Worm (Caenorhabditis elegans) whole organism, late embryonic: Measurements from ENCODE around the gene srg-24.

Experiments used
- C08G9.2 ChIP-seq: sonication (generic microtip); optimal IDR thresholded peaks from 2 replicates; lab custom pipeline; 2016; ENCODE audit warnings: mild to moderate bottlenecking, missing genetic modification characterization, moderate library complexity, missing compliant biosample characterization
- F13H6.1 ChIP-seq: sonication (generic microtip); optimal IDR thresholded peaks from 2 replicates; lab custom pipeline; 2016; ENCODE audit warnings: missing genetic modification characterization, missing compliant biosample characterization
- K02D7.2 ChIP-seq: sonication (generic microtip); optimal IDR thresholded peaks from 2 replicates; lab custom pipeline; 2017; ENCODE audit warnings: mild to moderate bottlenecking, missing genetic modification characterization, missing compliant biosample characterization
- K09A11.1 ChIP-seq: sonication (generic microtip); optimal IDR thresholded peaks from 2 replicates; lab custom pipeline; 2017; ENCODE audit warnings: antibody characterized with exemption, mild to moderate bottlenecking, missing genetic modification characterization, missing compliant biosample characterization; ENCODE audit not compliant: insufficient read depth
- T23F11.4 ChIP-seq: fragments of 200-800 bp; sonication (Bioruptor generic); optimal IDR thresholded peaks from 2 replicates; lab custom pipeline; 2018; ENCODE audit warnings: mild to moderate bottlenecking, missing genetic modification characterization, missing compliant biosample characterization
- Y22D7AL.16 ChIP-seq: sonication (generic microtip); optimal IDR thresholded peaks from 2 replicates; lab custom pipeline; 2016; ENCODE audit warnings: missing genetic modification characterization, missing compliant biosample characterization
- ahr-1 ChIP-seq: sonication (generic microtip); optimal IDR thresholded peaks from 2 replicates; lab custom pipeline; 2016; ENCODE audit warnings: missing genetic modification characterization, missing compliant biosample characterization
- ceh-14 ChIP-seq: sonication (generic microtip); optimal IDR thresholded peaks from 2 replicates; lab custom pipeline; 2016; ENCODE audit warnings: missing genotype, missing genetic modification characterization, missing compliant biosample characterization
- ceh-24 ChIP-seq: sonication (generic microtip); optimal IDR thresholded peaks from 2 replicates; lab custom pipeline; 2016; ENCODE audit warnings: mild to moderate bottlenecking, missing genetic modification characterization, missing compliant biosample characterization
- ceh-31 ChIP-seq: sonication (generic microtip); optimal IDR thresholded peaks from 2 replicates; lab custom pipeline; 2016; ENCODE audit warnings: missing genetic modification characterization, missing compliant biosample characterization
- ceh-34 ChIP-seq: sonication (generic microtip); optimal IDR thresholded peaks from 2 replicates; lab custom pipeline; 2016; ENCODE audit warnings: mild to moderate bottlenecking, missing genetic modification characterization, missing compliant biosample characterization
- ceh-45 ChIP-seq: fragments of 200-800 bp; sonication (Bioruptor generic); IDR thresholded peaks from 2 replicates; pipeline ENCODE4 v1.3.6; 2022; ENCODE audit warnings: missing genetic modification reagents, missing genetic modification characterization, missing compliant biosample characterization
- ceh-48 ChIP-seq: sonication (generic microtip); optimal IDR thresholded peaks from 2 replicates; lab custom pipeline; 2016; ENCODE audit warnings: missing genetic modification characterization, inconsistent platforms, missing compliant biosample characterization
- ceh-9 ChIP-seq: sonication (generic microtip); optimal IDR thresholded peaks from 2 replicates; lab custom pipeline; 2016; ENCODE audit warnings: mild to moderate bottlenecking, missing genetic modification characterization, inconsistent platforms, missing compliant biosample characterization
- elt-2 ChIP-seq: sonication (generic microtip); optimal IDR thresholded peaks from 2 replicates; lab custom pipeline; 2016; ENCODE audit warnings: missing genetic modification reagents, missing genetic modification characterization, missing compliant biosample characterization
- ets-4 ChIP-seq: sonication (generic microtip); optimal IDR thresholded peaks from 2 replicates; lab custom pipeline; 2016; ENCODE audit warnings: missing genetic modification characterization, missing compliant biosample characterization
- eyg-1 ChIP-seq: sonication (generic microtip); optimal IDR thresholded peaks from 2 replicates; lab custom pipeline; 2016; ENCODE audit warnings: missing genotype, missing genetic modification characterization, missing compliant biosample characterization
- fkh-10 ChIP-seq: fragments of 150-350 bp; optimal IDR thresholded peaks from 2 replicates; lab custom pipeline; 2014; ENCODE audit warnings: missing biosample characterization, missing genetic modification reagents, missing genetic modification characterization
- hlh-13 ChIP-seq: fragments of 200-800 bp; sonication (Bioruptor generic); optimal IDR thresholded peaks from 2 replicates; lab custom pipeline; 2018; ENCODE audit warnings: mild to moderate bottlenecking, missing genetic modification characterization, missing compliant biosample characterization
- hlh-30 ChIP-seq: sonication (generic microtip); optimal IDR thresholded peaks from 2 replicates; lab custom pipeline; 2017; ENCODE audit warnings: antibody characterized with exemption, missing genetic modification characterization, missing compliant biosample characterization; ENCODE audit not compliant: insufficient read depth
- hlh-6 ChIP-seq: sonication (generic microtip); optimal IDR thresholded peaks from 2 replicates; lab custom pipeline; 2016; ENCODE audit warnings: missing genotype, missing genetic modification characterization, missing compliant biosample characterization
- hlh-8 ChIP-seq: sonication (generic microtip); optimal IDR thresholded peaks from 2 replicates; lab custom pipeline; 2016; ENCODE audit warnings: missing genotype, missing genetic modification characterization, missing compliant biosample characterization
- madf-2 ChIP-seq: sonication (generic microtip); optimal IDR thresholded peaks from 2 replicates; lab custom pipeline; 2017; ENCODE audit warnings: missing genetic modification characterization, missing compliant biosample characterization
- mec-3 ChIP-seq: sonication (generic microtip); optimal IDR thresholded peaks from 2 replicates; lab custom pipeline; 2016; ENCODE audit warnings: borderline replicate concordance, missing genetic modification characterization, missing compliant biosample characterization
- nhr-11 ChIP-seq: fragments of 150-350 bp; optimal IDR thresholded peaks from 2 replicates; lab custom pipeline; 2014; ENCODE audit warnings: missing biosample characterization, missing genetic modification characterization
- nhr-232 ChIP-seq: sonication (generic microtip); optimal IDR thresholded peaks from 2 replicates; lab custom pipeline; 2016; ENCODE audit warnings: missing genetic modification characterization, missing compliant biosample characterization
- odd-2 ChIP-seq: sonication (generic microtip); optimal IDR thresholded peaks from 2 replicates; lab custom pipeline; 2017; ENCODE audit warnings: antibody characterized with exemption, mild to moderate bottlenecking, missing genetic modification characterization, missing compliant biosample characterization
- pag-3 ChIP-seq: sonication (generic microtip); optimal IDR thresholded peaks from 2 replicates; lab custom pipeline; 2016; ENCODE audit warnings: missing compliant biosample characterization, missing genetic modification characterization, borderline replicate concordance
- pat-9 ChIP-seq: fragments of 200-800 bp; sonication (Bioruptor generic); optimal IDR thresholded peaks from 2 replicates; lab custom pipeline; 2018; ENCODE audit warnings: mild to moderate bottlenecking, missing genetic modification characterization, moderate library complexity, missing compliant biosample characterization
- pha-2 ChIP-seq: sonication (generic microtip); optimal IDR thresholded peaks from 2 replicates; lab custom pipeline; 2017; ENCODE audit warnings: mild to moderate bottlenecking, missing genetic modification characterization, missing compliant biosample characterization
- pha-4 ChIP-seq: fragments of 150-350 bp; optimal IDR thresholded peaks from 2 replicates; lab custom pipeline; 2018; ENCODE audit warnings: missing biosample characterization, missing genetic modification reagents, missing genetic modification characterization
- ref-2 ChIP-seq: sonication (generic microtip); optimal IDR thresholded peaks from 2 replicates; lab custom pipeline; 2016; ENCODE audit warnings: missing genetic modification characterization, missing compliant biosample characterization
- rnt-1 ChIP-seq: sonication (generic microtip); optimal IDR thresholded peaks from 2 replicates; lab custom pipeline; 2016; ENCODE audit warnings: missing genetic modification characterization, missing compliant biosample characterization
- sdc-2 ChIP-seq: sonication (generic microtip); optimal IDR thresholded peaks from 2 replicates; lab custom pipeline; 2016; ENCODE audit warnings: missing genotype, missing genetic modification characterization, missing compliant biosample characterization
- sox-2 ChIP-seq: fragments of 200-800 bp; sonication (Bioruptor generic); IDR thresholded peaks from 2 replicates; pipeline ENCODE4 v1.3.6; 2022; ENCODE audit warnings: missing genetic modification reagents, missing genetic modification characterization, missing compliant biosample characterization
- sox-4 ChIP-seq: sonication (generic microtip); optimal IDR thresholded peaks from 2 replicates; lab custom pipeline; 2017; ENCODE audit warnings: mild to moderate bottlenecking, missing genetic modification characterization, inconsistent platforms, missing compliant biosample characterization
- tbx-7 ChIP-seq: sonication (generic microtip); optimal IDR thresholded peaks from 2 replicates; lab custom pipeline; 2016; ENCODE audit warnings: missing genotype, missing genetic modification characterization, missing compliant biosample characterization
- ttx-3 ChIP-seq: sonication (generic microtip); optimal IDR thresholded peaks from 2 replicates; lab custom pipeline; 2016; ENCODE audit warnings: missing genetic modification reagents, missing genetic modification characterization, missing compliant biosample characterization
- unc-3 ChIP-seq, 2 experiments: fragments of 200-800 bp in 1 of 2; sonication (Bioruptor generic) in 1 of 2; sonication (generic microtip) in 1 of 2; conservative IDR thresholded peaks in 1 of 2; optimal IDR thresholded peaks in 1 of 2; 2 replicates each; pipeline versions ENCODE4 v1.3.6 to Lab custom; 2016 to 2022; ENCODE audit warnings: missing compliant biosample characterization in 2 of 2, missing genetic modification characterization in 2 of 2, missing genetic modification reagents in 1 of 2
- unc-42 ChIP-seq: sonication (generic microtip); optimal IDR thresholded peaks from 2 replicates; lab custom pipeline; 2016; ENCODE audit warnings: missing genotype, missing genetic modification characterization, missing compliant biosample characterization
- unc-55 ChIP-seq: sonication (generic microtip); optimal IDR thresholded peaks from 2 replicates; lab custom pipeline; 2017; ENCODE audit warnings: missing biosample characterization, missing genetic modification reagents, missing genetic modification characterization
- ztf-16 ChIP-seq: sonication (generic microtip); optimal IDR thresholded peaks from 2 replicates; lab custom pipeline; 2017; ENCODE audit warnings: missing genetic modification characterization, missing compliant biosample characterization

The srg-24 gene

ce11 chrII:3061605-3062004, 38.8 kb downstream of the srg-24 start:
- TF ChIP-seq ceh-14 (tag; lab: Kevin White, UChicago) (no peak), hlh-8 (no peak), pag-3 (tag; lab: Kevin White, UChicago) (no peak), hlh-13 (no peak), unc-3 (GFP tag; conservative IDR thresholded peaks at IDR 0.05; lab: Robert Waterston, UW) (no peak), unc-3 (tag; optimal IDR thresholded peaks at IDR 0.05; lab: Kevin White, UChicago) (no peak), elt-2 (tag; lab: Kevin White, UChicago) (no peak), nhr-11 (tag; lab: Kevin White, UChicago) (no peak), ceh-24 (tag; lab: Kevin White, UChicago) (no peak), sox-2 (GFP tag; lab: Robert Waterston, UW) (no peak), tbx-7 (tag; lab: Kevin White, UChicago) (no peak), rnt-1 (tag; lab: Kevin White, UChicago) (no peak)
- TF ChIP-seq, all 69 proteins: peak for 0

DNA sequence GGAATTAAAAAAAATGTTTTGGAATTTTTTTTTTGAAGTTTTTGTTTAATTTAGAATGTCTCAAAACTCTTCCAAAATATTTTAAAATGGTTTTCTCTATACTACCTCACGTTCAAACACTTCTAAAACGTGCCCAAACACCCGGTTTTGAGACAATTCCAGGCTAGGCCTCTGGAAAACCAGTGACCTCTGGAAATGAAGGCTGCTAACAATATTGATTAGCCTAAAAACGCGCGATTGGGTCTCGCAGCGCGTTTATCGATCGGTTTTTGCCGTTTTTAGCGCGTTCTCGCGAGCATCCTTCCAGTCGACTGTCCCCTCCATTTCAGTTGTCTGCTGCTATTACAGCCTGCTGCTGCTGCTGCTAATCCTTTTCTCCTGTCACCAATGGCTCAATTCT, 39.7 kb downstream of the srg-24 start, which contains the start of gene Y25C1A.6:
Y25C1A.6 (plus strand) TSS at position 301 of the 400 bp plus-strand sequence.
- TF ChIP-seq ceh-48 (tag; lab: Kevin White, UChicago) (no peak), pag-3 (tag; lab: Kevin White, UChicago) (no peak), hlh-13 (no peak), T23F11.4 (GFP tag; lab: Kevin White, UChicago) (no peak), sox-4 (no peak), ceh-45 (no peak), K02D7.2 (no peak)

- no peak for TF ChIP-seq ztf-16 (tag; lab: Kevin White, UChicago)
- TF ChIP-seq ref-2 (tag; lab: Kevin White, UChicago) = no peak
- TF ChIP-seq elt-2 (tag; lab: Kevin White, UChicago) = no peak
- no peak for TF ChIP-seq unc-3 (GFP tag; conservative IDR thresholded peaks at IDR 0.05; lab: Robert Waterston, UW)
- no peak for TF ChIP-seq unc-3 (tag; optimal IDR thresholded peaks at IDR 0.05; lab: Kevin White, UChicago)
- no peak for TF ChIP-seq ahr-1 (tag; lab: Kevin White, UChicago)
- TF ChIP-seq ceh-14 (tag; lab: Kevin White, UChicago) = no peak
- TF ChIP-seq pha-4 = no peak
- no peak for TF ChIP-seq hlh-8
- no peak for TF ChIP-seq pat-9 (tag; lab: Kevin White, UChicago)
- TF ChIP-seq ttx-3 = no peak
- no peak for TF ChIP-seq sox-2 (GFP tag; lab: Robert Waterston, UW)
- no peak for TF ChIP-seq Y22D7AL.16 (tag; lab: Kevin White, UChicago)
These were observed 44.1 kb downstream of the srg-24 start, which contains the start of gene lin-8 for ce11 chrII:3056266-3056872. Gene lin-8 (plus strand): TSS chrII:3056822.

- TF ChIP-seq eyg-1 (tag; lab: Kevin White, UChicago) (no peak), hlh-6 (tag; lab: Kevin White, UChicago) (no peak), mec-3 (no peak), K09A11.1 (tag; lab: Kevin White, UChicago) (no peak), elt-2 (tag; lab: Kevin White, UChicago) (no peak), ceh-9 (tag; lab: Kevin White, UChicago) (no peak), hlh-13 (no peak), ets-4 (tag; lab: Kevin White, UChicago) (no peak), nhr-232 (tag; lab: Kevin White, UChicago) (peak; percentile 24), fkh-10 (GFP tag; lab: Kevin White, UChicago) (no peak), hlh-8 (no peak), odd-2 (tag; lab: Kevin White, UChicago) (no peak), sox-4 (peak; percentile 25), ceh-48 (tag; lab: Kevin White, UChicago) (no peak), sdc-2 (peak; percentile 43), unc-42 (tag; lab: Kevin White, UChicago) (peak; percentile 58), ceh-14 (tag; lab: Kevin White, UChicago) (peak; percentile 66), ceh-34 (tag; lab: Kevin White, UChicago) (peak; percentile 45), hlh-30 (tag; lab: Kevin White, UChicago) (peak; percentile 67), C08G9.2 (tag; lab: Kevin White, UChicago) (peak; percentile 46), T23F11.4 (GFP tag; lab: Kevin White, UChicago) (no peak), ceh-31 (tag; lab: Kevin White, UChicago) (peak; percentile 53), unc-55 (GFP tag; lab: Kevin White, UChicago) (no peak), K02D7.2 (no peak), madf-2 (tag; lab: Kevin White, UChicago) (no peak), nhr-11 (tag; lab: Kevin White, UChicago) (no peak), tbx-7 (tag; lab: Kevin White, UChicago) (no peak), pha-4 (no peak), ceh-24 (tag; lab: Kevin White, UChicago) (no peak), F13H6.1 (no peak), pha-2 (tag; lab: Kevin White, UChicago) (no peak)
These were observed 44.9 kb downstream of the srg-24 start for ce11 chrII:3055531-3055930.
